Fruit fly (Drosophila melanogaster) whole organism: Measurements from ENCODE around the gene Zn72D.

ENCODE experiments used
- Dll ChIP-seq: fragments of >200 bp; optimal IDR thresholded peaks from 2 replicates; lab custom pipeline; 2017
- psq ChIP-seq: fragments of >200 bp; optimal IDR thresholded peaks from 2 replicates; lab custom pipeline; 2017

- TF ChIP-seq psq (lab: Kevin White, UChicago) (no peak), Dll (lab: Kevin White, UChicago) (no peak)
These were observed 15.0 kb downstream of the Zn72D start, which contains the start of the genes CG13074 and ATPsynbetaL for dm6 chr3L:16097393-16097884.
